Worm (Caenorhabditis elegans) whole organism, late embryonic: ENCODE data around the gene Y54G2A.37.

Experiments
- C08G9.2 ChIP-seq: sonication (generic microtip); optimal IDR thresholded peaks from 2 replicates; lab custom pipeline; 2016; ENCODE audit warnings: mild to moderate bottlenecking, missing genetic modification characterization, moderate library complexity, missing compliant biosample characterization
- F13H6.1 ChIP-seq: sonication (generic microtip); optimal IDR thresholded peaks from 2 replicates; lab custom pipeline; 2016; ENCODE audit warnings: missing genetic modification characterization, missing compliant biosample characterization
- K09A11.1 ChIP-seq: sonication (generic microtip); optimal IDR thresholded peaks from 2 replicates; lab custom pipeline; 2017; ENCODE audit warnings: antibody characterized with exemption, mild to moderate bottlenecking, missing genetic modification characterization, missing compliant biosample characterization; ENCODE audit not compliant: insufficient read depth
- Y22D7AL.16 ChIP-seq: sonication (generic microtip); optimal IDR thresholded peaks from 2 replicates; lab custom pipeline; 2016; ENCODE audit warnings: missing genetic modification characterization, missing compliant biosample characterization
- ceh-18 ChIP-seq: sonication (generic microtip); optimal IDR thresholded peaks from 2 replicates; lab custom pipeline; 2016; ENCODE audit warnings: missing genetic modification characterization, missing compliant biosample characterization
- ceh-19 ChIP-seq: fragments of 200-800 bp; sonication (Bioruptor generic); optimal IDR thresholded peaks from 2 replicates; lab custom pipeline; 2018; ENCODE audit warnings: mild to moderate bottlenecking, missing genetic modification characterization, missing compliant biosample characterization
- ceh-2 ChIP-seq: sonication (generic microtip); optimal IDR thresholded peaks from 2 replicates; lab custom pipeline; 2016; ENCODE audit warnings: missing genotype, missing genetic modification characterization, missing compliant biosample characterization
- ceh-30 ChIP-seq: fragments of 150-350 bp; optimal IDR thresholded peaks from 2 replicates; lab custom pipeline; 2014; ENCODE audit warnings: missing biosample characterization, missing genetic modification characterization
- ceh-31 ChIP-seq: sonication (generic microtip); optimal IDR thresholded peaks from 2 replicates; lab custom pipeline; 2016; ENCODE audit warnings: missing genetic modification characterization, missing compliant biosample characterization
- ceh-45 ChIP-seq: fragments of 200-800 bp; sonication (Bioruptor generic); IDR thresholded peaks from 2 replicates; pipeline ENCODE4 v1.3.6; 2022; ENCODE audit warnings: missing genetic modification reagents, missing genetic modification characterization, missing compliant biosample characterization
- ceh-9 ChIP-seq: sonication (generic microtip); optimal IDR thresholded peaks from 2 replicates; lab custom pipeline; 2016; ENCODE audit warnings: mild to moderate bottlenecking, missing genetic modification characterization, inconsistent platforms, missing compliant biosample characterization
- che-1 ChIP-seq: sonication (generic microtip); optimal IDR thresholded peaks from 2 replicates; lab custom pipeline; 2016; ENCODE audit warnings: mild to moderate bottlenecking, missing genetic modification characterization, missing compliant biosample characterization
- dmd-4 ChIP-seq: sonication (generic microtip); optimal IDR thresholded peaks from 2 replicates; lab custom pipeline; 2016; ENCODE audit warnings: borderline replicate concordance, missing genetic modification characterization, missing compliant biosample characterization
- elt-4 ChIP-seq: sonication (generic microtip); optimal IDR thresholded peaks from 2 replicates; lab custom pipeline; 2016; ENCODE audit warnings: missing genetic modification characterization, missing compliant biosample characterization
- ets-4 ChIP-seq: sonication (generic microtip); optimal IDR thresholded peaks from 2 replicates; lab custom pipeline; 2016; ENCODE audit warnings: missing genetic modification characterization, missing compliant biosample characterization
- eyg-1 ChIP-seq: sonication (generic microtip); optimal IDR thresholded peaks from 2 replicates; lab custom pipeline; 2016; ENCODE audit warnings: missing genotype, missing genetic modification characterization, missing compliant biosample characterization
- hlh-15 ChIP-seq: sonication (generic microtip); optimal IDR thresholded peaks from 2 replicates; lab custom pipeline; 2016; ENCODE audit warnings: missing genetic modification characterization, missing compliant biosample characterization
- hlh-30 ChIP-seq: sonication (generic microtip); optimal IDR thresholded peaks from 2 replicates; lab custom pipeline; 2017; ENCODE audit warnings: antibody characterized with exemption, missing genetic modification characterization, missing compliant biosample characterization; ENCODE audit not compliant: insufficient read depth
- hlh-8 ChIP-seq: sonication (generic microtip); optimal IDR thresholded peaks from 2 replicates; lab custom pipeline; 2016; ENCODE audit warnings: missing genotype, missing genetic modification characterization, missing compliant biosample characterization
- lim-6 ChIP-seq: sonication (generic microtip); optimal IDR thresholded peaks from 2 replicates; lab custom pipeline; 2016; ENCODE audit warnings: missing genetic modification characterization, missing compliant biosample characterization
- nfya-1 ChIP-seq: sonication (generic microtip); optimal IDR thresholded peaks from 2 replicates; lab custom pipeline; 2017; ENCODE audit warnings: missing genetic modification characterization, mild to moderate bottlenecking, missing compliant biosample characterization, antibody characterized with exemption, moderate library complexity
- nhr-11 ChIP-seq: fragments of 150-350 bp; optimal IDR thresholded peaks from 2 replicates; lab custom pipeline; 2014; ENCODE audit warnings: missing biosample characterization, missing genetic modification characterization
- nhr-232 ChIP-seq: sonication (generic microtip); optimal IDR thresholded peaks from 2 replicates; lab custom pipeline; 2016; ENCODE audit warnings: missing genetic modification characterization, missing compliant biosample characterization
- npax-4 ChIP-seq: sonication (generic microtip); optimal IDR thresholded peaks from 2 replicates; lab custom pipeline; 2016; ENCODE audit warnings: missing genetic modification characterization, missing compliant biosample characterization
- pag-3 ChIP-seq: sonication (generic microtip); optimal IDR thresholded peaks from 2 replicates; lab custom pipeline; 2016; ENCODE audit warnings: missing compliant biosample characterization, missing genetic modification characterization, borderline replicate concordance
- ref-2 ChIP-seq: sonication (generic microtip); optimal IDR thresholded peaks from 2 replicates; lab custom pipeline; 2016; ENCODE audit warnings: missing genetic modification characterization, missing compliant biosample characterization
- ttx-3 ChIP-seq: sonication (generic microtip); optimal IDR thresholded peaks from 2 replicates; lab custom pipeline; 2016; ENCODE audit warnings: missing genetic modification reagents, missing genetic modification characterization, missing compliant biosample characterization
- unc-3 ChIP-seq, 2 experiments: fragments of 200-800 bp in 1 of 2; sonication (Bioruptor generic) in 1 of 2; sonication (generic microtip) in 1 of 2; conservative IDR thresholded peaks in 1 of 2; optimal IDR thresholded peaks in 1 of 2; 2 replicates each; pipeline versions ENCODE4 v1.3.6 to Lab custom; 2016 to 2022; ENCODE audit warnings: missing compliant biosample characterization in 2 of 2, missing genetic modification characterization in 2 of 2, missing genetic modification reagents in 1 of 2
- zip-5 ChIP-seq: sonication (generic microtip); optimal IDR thresholded peaks from 2 replicates; lab custom pipeline; 2016; ENCODE audit warnings: missing genetic modification characterization, missing compliant biosample characterization

Gene Y54G2A.37

ce11 chrIV:2820408-2820807, at the start of gene Y54G2A.37:
TSS of gene Y54G2A.37 (plus strand) at chrIV:2820708.
- no peak for TF ChIP-seq hlh-8 (tag; lab: Kevin White, UChicago)
- no peak for TF ChIP-seq ceh-9 (tag; lab: Kevin White, UChicago)
- no peak for TF ChIP-seq ceh-2 (tag; lab: Kevin White, UChicago)
- TF ChIP-seq npax-4: no peak
- no peak for TF ChIP-seq K09A11.1 (tag; lab: Kevin White, UChicago)
- TF ChIP-seq ceh-18 (tag; lab: Kevin White, UChicago): no peak
- TF ChIP-seq che-1 (tag; lab: Kevin White, UChicago): no peak

ce11 chrIV:2770835-2771234, 49.7 kb upstream of the Y54G2A.37 start:
- no peak for TF ChIP-seq F13H6.1
- TF ChIP-seq eyg-1 (tag; lab: Kevin White, UChicago): no peak
- no peak for TF ChIP-seq zip-5 (tag; lab: Kevin White, UChicago)
- TF ChIP-seq lim-6: no peak
- no peak for TF ChIP-seq unc-3 (GFP tag; conservative IDR thresholded peaks at IDR 0.05; lab: Robert Waterston, UW)
- no peak for TF ChIP-seq unc-3 (tag; optimal IDR thresholded peaks at IDR 0.05; lab: Kevin White, UChicago)
- no peak for TF ChIP-seq pag-3 (tag; lab: Kevin White, UChicago)
- TF ChIP-seq nhr-11 (tag; lab: Kevin White, UChicago): no peak
- TF ChIP-seq ceh-45: no peak
- no peak for TF ChIP-seq hlh-30 (tag; lab: Kevin White, UChicago)
- no peak for TF ChIP-seq C08G9.2 (tag; lab: Kevin White, UChicago)

- TF ChIP-seq nhr-11 (tag; lab: Kevin White, UChicago): no peak
- no peak for TF ChIP-seq hlh-30 (tag; lab: Kevin White, UChicago)
- TF ChIP-seq ref-2: no peak
- no peak for TF ChIP-seq K09A11.1 (tag; lab: Kevin White, UChicago)
These were observed 48.8 kb upstream of the Y54G2A.37 start, which contains the start of gene Y54G2A.11 for ce11 chrIV:2771692-2772091. TSS of gene Y54G2A.11 (minus strand) at chrIV:2771792.

ce11 chrIV:2772209-2772851, 48.2 kb upstream of the Y54G2A.37 start:
- TF ChIP-seq elt-4 (tag; lab: Kevin White, UChicago) (no peak), hlh-30 (tag; lab: Kevin White, UChicago) (peak; percentile 58), Y22D7AL.16 (tag; lab: Kevin White, UChicago) (no peak), ceh-9 (tag; lab: Kevin White, UChicago) (no peak), nfya-1 (no peak)

ce11 chrIV:2773382-2773979, 47.0 kb upstream of the Y54G2A.37 start:
- TF ChIP-seq ceh-19 (GFP tag; lab: Kevin White, UChicago) (no peak), hlh-30 (tag; lab: Kevin White, UChicago) (peak; percentile 69), hlh-15 (tag; lab: Kevin White, UChicago) (no peak), ceh-30 (tag; lab: Kevin White, UChicago) (no peak), ceh-31 (tag; lab: Kevin White, UChicago) (no peak), ttx-3 (tag; lab: Kevin White, UChicago) (no peak)
- TF ChIP-seq, all 69 proteins: peak for 1

ce11 chrIV:2774500-2774899, 46.0 kb upstream of the Y54G2A.37 start:
- TF ChIP-seq nhr-232 (tag; lab: Kevin White, UChicago) (no peak), hlh-30 (tag; lab: Kevin White, UChicago) (peak; percentile 91), ceh-19 (GFP tag; lab: Kevin White, UChicago) (peak; percentile 35), dmd-4 (no peak), ets-4 (tag; lab: Kevin White, UChicago) (peak; percentile 12), nfya-1 (peak; percentile 30), ceh-31 (tag; lab: Kevin White, UChicago) (peak; percentile 60), F13H6.1 (peak; percentile 13), ceh-18 (tag; lab: Kevin White, UChicago) (peak; percentile 62)
- TF ChIP-seq, all 69 proteins: peak for 7
